Fruit fly (Drosophila melanogaster): ENCODE measurements around the gene CG34051.
A peak's percentile ranks its signal among the peaks of the same experiment; 100 is the strongest.

CG34051 gene

DNA sequence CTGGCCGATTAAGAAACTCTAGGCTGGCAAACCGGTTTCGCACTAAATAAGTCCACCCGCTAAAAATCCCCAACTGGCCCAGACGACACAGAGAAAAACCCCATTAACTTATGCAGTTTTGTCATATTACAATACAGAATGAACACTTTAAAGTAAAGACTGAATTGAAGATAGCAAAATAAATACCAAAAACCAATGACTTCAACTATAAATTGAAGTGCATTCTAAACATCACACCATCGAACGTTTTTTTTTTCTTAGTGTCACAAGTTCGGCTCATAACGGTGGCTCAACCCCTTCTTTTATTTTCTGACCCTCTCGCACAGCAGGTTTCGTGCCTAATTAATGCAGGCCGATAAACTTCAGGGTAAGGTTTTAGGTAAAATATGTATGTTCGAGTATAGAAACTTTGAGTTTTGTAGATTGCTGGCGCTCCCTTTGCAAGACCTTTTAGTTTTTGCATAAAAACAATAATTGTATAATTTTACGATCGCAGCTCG is 19.4 kb downstream of the CG34051 start (continued):
- TF ChIP-seq C15 (GFP tag; IDR thresholded peaks at IDR 0.05) (peak; percentile 84), slbo (GFP tag; IDR thresholded peaks at IDR 0.05) (peak; percentile 96), CG8290 (GFP tag; optimal IDR thresholded peaks at IDR 0.05) (peak; percentile 59), CG8290 (tag; optimal IDR thresholded peaks at IDR 0.05) (peak in 1 of 2 experiments; percentile 88), inv (GFP tag; IDR thresholded peaks at IDR 0.05; ENCODE audit: partially characterized antibody) (no peak), Antp (GFP tag; optimal IDR thresholded peaks at IDR 0.05) (peak; percentile 73), cas (GFP tag; IDR thresholded peaks at IDR 0.05) (peak; percentile 85), Bgb (GFP tag; IDR thresholded peaks at IDR 0.05; ENCODE audit: partially characterized antibody) (no peak), Sox102F (GFP tag; optimal IDR thresholded peaks at IDR 0.05) (peak; percentile 84), CG18764 (GFP tag; optimal IDR thresholded peaks at IDR 0.05) (peak; percentile 77), lab (GFP tag; optimal IDR thresholded peaks at IDR 0.05) (peak; percentile 89), Usf (GFP tag; optimal IDR thresholded peaks at IDR 0.05) (peak; percentile 49), Dek (tag; optimal IDR thresholded peaks at IDR 0.05) (peak; percentile 79), fd3F (GFP tag; optimal IDR thresholded peaks at IDR 0.05) (peak; percentile 80), CG3726 (GFP tag; IDR thresholded peaks at IDR 0.05) (peak; percentile 71; the same call in 2 of the 3 replicates), Hand (GFP tag; optimal IDR thresholded peaks at IDR 0.05) (peak; percentile 35), trh (GFP tag; optimal IDR thresholded peaks at IDR 0.05) (peak; percentile 63), CG8478 (optimal IDR thresholded peaks at IDR 0.05) (no peak), CG7271 (tag; optimal IDR thresholded peaks at IDR 0.05) (peak; percentile 5), hkb (optimal IDR thresholded peaks at IDR 0.05) (no peak), hkb (GFP tag; IDR thresholded peaks at IDR 0.05) (peak; percentile 95), CG9932 (GFP tag; IDR thresholded peaks at IDR 0.05) (peak; percentile 94), B-H2 (GFP tag; optimal IDR thresholded peaks at IDR 0.05) (no peak), Sin3A (optimal IDR thresholded peaks at IDR 0.05) (no peak), danr (GFP tag; IDR thresholded peaks at IDR 0.05) (peak; percentile 76), CG30020 (tag; optimal IDR thresholded peaks at IDR 0.05) (peak; percentile 17), en (GFP tag; optimal IDR thresholded peaks at IDR 0.05) (peak; percentile 51), pb (GFP tag; optimal IDR thresholded peaks at IDR 0.05) (peak; percentile 55), CG5245 (GFP tag; optimal IDR thresholded peaks at IDR 0.05) (no peak), sens (GFP tag) (peak; percentile 96), Myb (GFP tag; optimal IDR thresholded peaks at IDR 0.05) (peak; percentile 76), onecut (GFP tag; IDR thresholded peaks at IDR 0.05) (peak; percentile 78), Camta (GFP tag; optimal IDR thresholded peaks at IDR 0.05) (peak; percentile 85), CG7745 (tag; optimal IDR thresholded peaks at IDR 0.05) (no peak), ind (GFP tag; optimal IDR thresholded peaks at IDR 0.05) (peak; percentile 85), CG10959 (GFP tag; IDR thresholded peaks at IDR 0.05) (peak; percentile 5; the same call in 1 of the 2 replicates), zfh1 (GFP tag; IDR thresholded peaks at IDR 0.05) (peak; percentile 93), oc (tag; optimal IDR thresholded peaks at IDR 0.05) (peak; percentile 85), Hey (tag; optimal IDR thresholded peaks at IDR 0.05) (no peak), CG15011 (GFP tag; optimal IDR thresholded peaks at IDR 0.05) (peak; percentile 60), ERR (GFP tag; optimal IDR thresholded peaks at IDR 0.05) (peak; percentile 24), p53 (GFP tag; optimal IDR thresholded peaks at IDR 0.05) (peak; percentile 67), CG9797 (GFP tag; optimal IDR thresholded peaks at IDR 0.05) (no peak), Doc3 (GFP tag; IDR thresholded peaks at IDR 0.05; ENCODE audit: partially characterized antibody) (no peak), gsb-n (tag; optimal IDR thresholded peaks at IDR 0.05) (peak; percentile 69), Bteb2 (GFP tag; optimal IDR thresholded peaks at IDR 0.05) (peak; percentile 83), CG43689 (GFP tag; IDR thresholded peaks at IDR 0.05) (peak; percentile 68), Drgx (GFP tag; IDR thresholded peaks at IDR 0.05) (peak; percentile 89), aop (GFP tag; IDR thresholded peaks at IDR 0.05) (peak; percentile 54; the same call in 1 of the 2 replicates), Dp (GFP tag; optimal IDR thresholded peaks at IDR 0.05) (no peak), tll (GFP tag; optimal IDR thresholded peaks at IDR 0.05) (no peak), Taf1 (GFP tag; IDR thresholded peaks at IDR 0.05) (peak; percentile 76)
